Fruit fly (Drosophila melanogaster) whole organism, embryonic: ENCODE measurements around the gene nAChRalpha3.

Experiments used
- Ada2b ChIP-seq: fragments of 200-800 bp; sonication (Bioruptor generic); IDR thresholded peaks from 2 replicates; pipeline ENCODE4 v1.3.6; 2022; ENCODE audit warnings: missing biosample characterization, missing genetic modification characterization
- BtbVII ChIP-seq: fragments of 200-800 bp; sonication (Bioruptor generic); optimal IDR thresholded peaks from 3 replicates; lab custom pipeline; 2017; ENCODE audit warnings: missing biosample characterization, mild to moderate bottlenecking, missing genetic modification characterization
- CG10147 ChIP-seq: fragments of 200-800 bp; sonication (Bioruptor generic); optimal IDR thresholded peaks from 2 replicates; lab custom pipeline; 2019; ENCODE audit warnings: missing biosample characterization, mild to moderate bottlenecking, missing genetic modification characterization, moderate library complexity
- CG10209 ChIP-seq: fragments of 200-800 bp; sonication (Bioruptor generic); optimal IDR thresholded peaks from 3 replicates; lab custom pipeline; 2017; ENCODE audit warnings: missing biosample characterization, mild to moderate bottlenecking, missing genetic modification characterization, missing genetic modification reagents
- CG10543 ChIP-seq: fragments of 200-800 bp; sonication (Bioruptor generic); optimal IDR thresholded peaks from 3 replicates; lab custom pipeline; 2017; ENCODE audit warnings: missing biosample characterization, mild to moderate bottlenecking, missing genetic modification characterization, moderate library complexity
- CG11398 ChIP-seq: fragments of 200-800 bp; sonication (Bioruptor generic); optimal IDR thresholded peaks from 2 replicates; lab custom pipeline; 2016; ENCODE audit warnings: missing biosample characterization, missing genetic modification characterization
- CG11696 ChIP-seq: fragments of 200-800 bp; sonication (Bioruptor generic); IDR thresholded peaks from 2 replicates; pipeline ENCODE4 v1.3.6; 2022; ENCODE audit warnings: missing biosample characterization, missing genetic modification characterization
- CG13123 ChIP-seq: fragments of 200-800 bp; sonication (Bioruptor generic); optimal IDR thresholded peaks from 2 replicates; lab custom pipeline; 2016; ENCODE audit warnings: missing biosample characterization, missing genetic modification characterization
- CG13624 ChIP-seq: fragments of 200-800 bp; sonication (Bioruptor generic); optimal IDR thresholded peaks from 2 replicates; lab custom pipeline; 2016; ENCODE audit warnings: missing biosample characterization, missing genetic modification characterization
- CG15696 ChIP-seq: fragments of 200-800 bp; sonication (Bioruptor generic); optimal IDR thresholded peaks from 2 replicates; lab custom pipeline; 2019; ENCODE audit warnings: missing biosample characterization, mild to moderate bottlenecking, missing genetic modification characterization, moderate library complexity
- CG16815 ChIP-seq: fragments of 200-800 bp; sonication (Bioruptor generic); optimal IDR thresholded peaks from 3 replicates; lab custom pipeline; 2017; ENCODE audit warnings: missing biosample characterization, mild to moderate bottlenecking, missing genetic modification characterization
- CG17568 ChIP-seq: fragments of 200-800 bp; sonication (Bioruptor generic); optimal IDR thresholded peaks from 2 replicates; lab custom pipeline; 2018; ENCODE audit warnings: missing biosample characterization, mild to moderate bottlenecking, missing genetic modification characterization, moderate library complexity
- CG2120 ChIP-seq: fragments of 200-800 bp; sonication (Bioruptor generic); optimal IDR thresholded peaks from 3 replicates; lab custom pipeline; 2016; ENCODE audit warnings: missing biosample characterization, missing genetic modification characterization
- CG3726 ChIP-seq: fragments of 200-800 bp; sonication (Bioruptor generic); IDR thresholded peaks from 3 replicates; pipeline ENCODE4, ENCODE4 v1.3.6; 2022; ENCODE audit warnings: missing biosample characterization, missing genetic modification characterization
- CG4854 ChIP-seq: fragments of 200-800 bp; sonication (Bioruptor generic); optimal IDR thresholded peaks from 2 replicates; lab custom pipeline; 2016; ENCODE audit warnings: missing biosample characterization, missing genetic modification characterization, inconsistent platforms
- CG7271 ChIP-seq: fragments of 200-800 bp; sonication (Bioruptor generic); optimal IDR thresholded peaks from 2 replicates; lab custom pipeline; 2018; ENCODE audit warnings: missing biosample characterization, mild to moderate bottlenecking, missing genetic modification characterization, moderate library complexity
- CG7556 ChIP-seq: fragments of 200-800 bp; sonication (Bioruptor generic); optimal IDR thresholded peaks from 2 replicates; lab custom pipeline; 2017; ENCODE audit warnings: missing biosample characterization, mild to moderate bottlenecking, missing genetic modification characterization
- Chrac-16 ChIP-seq: fragments of 200-800 bp; sonication (Bioruptor generic); optimal IDR thresholded peaks from 3 replicates; lab custom pipeline; 2016; ENCODE audit warnings: missing biosample characterization, missing genetic modification characterization
- Dip2 ChIP-seq: fragments of 200-800 bp; sonication (Bioruptor generic); IDR thresholded peaks from 2 replicates; pipeline ENCODE4 v1.3.6; 2022; ENCODE audit warnings: missing biosample characterization, missing genetic modification characterization
- Eip74EF ChIP-seq, 2 experiments: fragments of 200-800 bp in 1 of 2; fragments of >200 bp in 1 of 2; sonication (Bioruptor generic) in 1 of 2; optimal IDR thresholded peaks; 2 replicates each; lab custom pipeline; 2017 to 2019; ENCODE audit warnings: missing biosample characterization in 2 of 2, missing genetic modification characterization in 2 of 2, mild to moderate bottlenecking in 1 of 2, moderate library complexity in 1 of 2
- Hr3 ChIP-seq: fragments of 200-800 bp; sonication (Bioruptor generic); optimal IDR thresholded peaks from 3 replicates; lab custom pipeline; 2016; ENCODE audit warnings: missing biosample characterization, missing genetic modification characterization
- Hr78 ChIP-seq, 2 experiments: fragments of 200-800 bp in 1 of 2; fragments of >200 bp in 1 of 2; sonication (Bioruptor generic) in 1 of 2; optimal IDR thresholded peaks; 2 replicates each; lab custom pipeline; 2017 to 2019; ENCODE audit warnings: missing biosample characterization in 2 of 2, missing genetic modification characterization in 2 of 2, mild to moderate bottlenecking in 1 of 2, moderate library complexity in 1 of 2
- Jarid2 ChIP-seq: fragments of 200-800 bp; sonication (Bioruptor generic); optimal IDR thresholded peaks from 3 replicates; lab custom pipeline; 2017; ENCODE audit warnings: mild to moderate bottlenecking, missing biosample characterization, missing genetic modification reagents, missing genetic modification characterization
- Kr ChIP-seq: fragments of 200-800 bp; sonication (Bioruptor generic); optimal IDR thresholded peaks from 2 replicates; lab custom pipeline; 2017; ENCODE audit warnings: missing biosample characterization, mild to moderate bottlenecking, missing genetic modification characterization
- Lpt ChIP-seq: fragments of >200 bp; optimal IDR thresholded peaks from 2 replicates; lab custom pipeline; 2018; ENCODE audit warnings: missing biosample characterization, missing genetic modification characterization
- Oaz ChIP-seq: fragments of 200-800 bp; sonication (Bioruptor generic); IDR thresholded peaks from 2 replicates; pipeline ENCODE4 v1.3.6; 2022; ENCODE audit warnings: missing biosample characterization, missing genetic modification characterization
- Pdp1 ChIP-seq, 2 experiments: fragments of 200-800 bp; sonication (Bioruptor generic); optimal IDR thresholded peaks; 3 replicates each; lab custom pipeline; 2016; ENCODE audit warnings: missing biosample characterization in 2 of 2, missing genetic modification characterization in 2 of 2, mild to moderate bottlenecking in 1 of 2, moderate library complexity in 1 of 2
- Taf1 ChIP-seq: fragments of 200-800 bp; sonication (Bioruptor generic); IDR thresholded peaks from 2 replicates; pipeline ENCODE4 v1.3.6; 2022; ENCODE audit warnings: missing biosample characterization, missing genetic modification characterization
- YL-1 ChIP-seq: fragments of 200-800 bp; sonication (Bioruptor generic); optimal IDR thresholded peaks from 3 replicates; lab custom pipeline; 2017; ENCODE audit warnings: missing biosample characterization, mild to moderate bottlenecking, missing genetic modification characterization
- bab2 ChIP-seq: fragments of 200-800 bp; sonication (Bioruptor generic); optimal IDR thresholded peaks from 2 replicates; lab custom pipeline; 2016; ENCODE audit warnings: missing biosample characterization, missing genetic modification characterization
- bigmax ChIP-seq: fragments of 200-800 bp; sonication (Bioruptor generic); optimal IDR thresholded peaks from 2 replicates; lab custom pipeline; 2018; ENCODE audit warnings: missing biosample characterization, mild to moderate bottlenecking, missing genetic modification characterization
- caup ChIP-seq: fragments of 200-800 bp; sonication (Bioruptor generic); optimal IDR thresholded peaks from 3 replicates; lab custom pipeline; 2017; ENCODE audit warnings: missing biosample characterization, mild to moderate bottlenecking, missing genetic modification characterization, moderate library complexity; ENCODE audit not compliant: severe bottlenecking
- ci ChIP-seq: fragments of 200-800 bp; sonication (Bioruptor generic); IDR thresholded peaks from 3 replicates; pipeline ENCODE4 v1.3.6; 2022; ENCODE audit warnings: missing biosample characterization, missing genetic modification characterization
- crc ChIP-seq: fragments of 200-800 bp; sonication (Bioruptor generic); optimal IDR thresholded peaks from 2 replicates; lab custom pipeline; 2016; ENCODE audit warnings: missing biosample characterization, missing genetic modification characterization
- cwo ChIP-seq: fragments of 200-800 bp; sonication (Bioruptor generic); optimal IDR thresholded peaks from 3 replicates; lab custom pipeline; 2017; ENCODE audit warnings: missing biosample characterization, missing genetic modification characterization, mild to moderate bottlenecking, moderate library complexity, missing genetic modification reagents
- ewg ChIP-seq: fragments of 200-800 bp; sonication (Bioruptor generic); optimal IDR thresholded peaks from 3 replicates; lab custom pipeline; 2017; ENCODE audit warnings: mild to moderate bottlenecking, missing biosample characterization, missing genetic modification reagents, missing genetic modification characterization
- fd64A ChIP-seq: fragments of 200-800 bp; sonication (Bioruptor generic); optimal IDR thresholded peaks from 3 replicates; lab custom pipeline; 2018; ENCODE audit warnings: missing biosample characterization, mild to moderate bottlenecking, missing genetic modification characterization
- gcm2 ChIP-seq: fragments of 200-800 bp; sonication (Bioruptor generic); optimal IDR thresholded peaks from 2 replicates; lab custom pipeline; 2016; ENCODE audit warnings: missing biosample characterization, missing genetic modification characterization
- gsb-n ChIP-seq: fragments of 200-800 bp; sonication (Bioruptor generic); optimal IDR thresholded peaks from 3 replicates; lab custom pipeline; 2018; ENCODE audit warnings: missing biosample characterization, mild to moderate bottlenecking, missing genetic modification characterization
- gt ChIP-seq: fragments of 200-800 bp; sonication (Bioruptor generic); IDR thresholded peaks from 2 replicates; pipeline ENCODE4 v1.3.6; 2022; ENCODE audit warnings: missing biosample characterization, missing genetic modification characterization
- jigr1 ChIP-seq: fragments of 200-800 bp; sonication (Bioruptor generic); IDR thresholded peaks from 3 replicates; pipeline ENCODE4 v1.3.6; 2022; ENCODE audit warnings: missing biosample characterization, missing genetic modification characterization
- pan ChIP-seq, 4 experiments: fragments of >200 bp in 3 of 4; fragments of 200-800 bp in 1 of 4; sonication (Bioruptor generic) in 1 of 4; optimal IDR thresholded peaks in 3 of 4; IDR thresholded peaks in 1 of 4; 2 replicates each; pipeline versions ENCODE4 v1.3.6 to Lab custom; 2017 to 2022; ENCODE audit warnings: missing biosample characterization in 2 of 4, missing genetic modification characterization in 2 of 4, mixed read lengths in 1 of 4
- pb ChIP-seq: fragments of 200-800 bp; sonication (Bioruptor generic); optimal IDR thresholded peaks from 3 replicates; lab custom pipeline; 2016; ENCODE audit warnings: missing biosample characterization, missing genetic modification characterization
- peb ChIP-seq: fragments of 200-800 bp; sonication (Bioruptor generic); IDR thresholded peaks from 2 replicates; pipeline ENCODE4 v1.3.6; 2022; ENCODE audit warnings: missing biosample characterization, missing genetic modification characterization
- repo ChIP-seq: fragments of 200-800 bp; sonication (Bioruptor generic); optimal IDR thresholded peaks from 2 replicates; lab custom pipeline; 2016; ENCODE audit warnings: missing biosample characterization, missing genetic modification characterization
- ro ChIP-seq: fragments of 200-800 bp; sonication (Bioruptor generic); IDR thresholded peaks from 2 replicates; pipeline ENCODE4 v1.3.6; 2022; ENCODE audit warnings: missing biosample characterization, missing genetic modification characterization
- run ChIP-seq: fragments of 200-800 bp; sonication (Bioruptor generic); optimal IDR thresholded peaks from 3 replicates; lab custom pipeline; 2018; ENCODE audit warnings: missing biosample characterization, mild to moderate bottlenecking, missing genetic modification characterization
- sisA ChIP-seq: fragments of 200-800 bp; sonication (Bioruptor generic); IDR thresholded peaks from 2 replicates; pipeline ENCODE4 v1.3.6; 2022; ENCODE audit warnings: missing biosample characterization, missing genetic modification characterization
- unc-4 ChIP-seq: fragments of 200-800 bp; sonication (Bioruptor generic); IDR thresholded peaks from 2 replicates; pipeline ENCODE4 v1.3.6; 2022; ENCODE audit warnings: missing biosample characterization, missing genetic modification characterization; ENCODE audit not compliant: partially characterized antibody
- vnd ChIP-seq: fragments of 200-800 bp; sonication (Bioruptor generic); IDR thresholded peaks from 3 replicates; pipeline ENCODE4 v1.3.6; 2022; ENCODE audit warnings: missing biosample characterization, missing genetic modification characterization; ENCODE audit not compliant: partially characterized antibody

Gene nAChRalpha3

DNA sequence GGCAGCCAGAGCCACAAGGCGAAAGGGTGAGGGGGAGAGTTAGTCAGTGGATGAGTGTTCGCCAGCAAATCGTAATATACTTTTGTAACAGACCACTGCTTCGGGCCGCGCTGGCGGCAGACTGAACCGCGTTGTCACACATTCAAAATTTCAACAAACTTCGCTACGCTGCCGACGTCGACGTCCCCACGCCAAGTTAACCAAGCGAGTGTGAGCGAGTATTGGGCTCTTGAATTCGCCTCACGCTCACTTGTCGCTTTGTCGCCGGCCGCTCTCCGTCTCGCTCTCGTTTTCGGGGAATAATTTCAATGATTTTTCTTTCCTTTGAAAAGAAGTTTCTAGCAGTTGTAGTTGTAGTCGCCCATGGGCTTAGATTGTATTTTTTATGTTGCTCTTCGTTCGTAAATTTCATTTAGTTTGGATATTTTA, 44.6 kb upstream of the nAChRalpha3 start, which contains the start of gene lawc (continued):
- TF ChIP-seq Oaz = no peak
- TF ChIP-seq ci (GFP tag; lab: Robert Waterston, UW) = peak; percentile 91
- no peak for TF ChIP-seq Eip74EF (GFP tag; optimal IDR thresholded peaks at IDR 0.05; lab: Kevin White, UChicago)
- no peak for TF ChIP-seq CG3726
- TF ChIP-seq BtbVII (GFP tag; lab: Kevin White, UChicago) = peak; percentile 66
- TF ChIP-seq ro = no peak
- TF ChIP-seq pb (GFP tag; lab: Kevin White, UChicago) = no peak
- peak; percentile 70 for TF ChIP-seq caup (GFP tag; lab: Kevin White, UChicago)
- TF ChIP-seq cwo (GFP tag; lab: Kevin White, UChicago) = peak; percentile 54
- TF ChIP-seq pan (optimal IDR thresholded peaks at IDR 0.05; lab: Kevin White, UChicago) = no peak
- TF ChIP-seq pan (GFP tag; optimal IDR thresholded peaks at IDR 0.05 in 1 of 2, IDR thresholded peaks at IDR 0.05 in 1 of 2) = no peak
- no peak for TF ChIP-seq CG16815 (GFP tag; lab: Kevin White, UChicago)
- TF ChIP-seq CG4854 (GFP tag; lab: Kevin White, UChicago) = no peak
- TF ChIP-seq gt (GFP tag; lab: Robert Waterston, UW) = no peak
- no peak for TF ChIP-seq repo (GFP tag; lab: Kevin White, UChicago)
- no peak for TF ChIP-seq run
- peak; percentile 57 for TF ChIP-seq CG17568 (GFP tag; lab: Kevin White, UChicago)
- no peak for TF ChIP-seq Hr3 (GFP tag; lab: Kevin White, UChicago)
- TF ChIP-seq CG13624 = peak; percentile 36
- no peak for TF ChIP-seq CG15696
- peak; percentile 72 for TF ChIP-seq CG10147 (GFP tag; lab: Kevin White, UChicago)
- TF ChIP-seq Ada2b = no peak
- peak; percentile 29; the same call in 1 of the 2 replicates for TF ChIP-seq Taf1 (GFP tag; lab: Robert Waterston, UW)
- TF ChIP-seq gcm2 (GFP tag; lab: Kevin White, UChicago) = no peak
- 0 out of 2 replicates have a peak, but pooled peaks have one; percentile 18 for TF ChIP-seq CG11696 (GFP tag; lab: Robert Waterston, UW)
- TF ChIP-seq peb (GFP tag; lab: Robert Waterston, UW) = 0 out of 2 replicates have a peak, but pooled peaks have one; percentile 12
- peak; percentile 82 for TF ChIP-seq Jarid2
- TF ChIP-seq bab2 = no peak
- TF ChIP-seq YL-1 (GFP tag; lab: Kevin White, UChicago) = peak; percentile 36
- no peak for TF ChIP-seq sisA (GFP tag; lab: Robert Waterston, UW)
- no peak for TF ChIP-seq crc (GFP tag; lab: Kevin White, UChicago)
- TF ChIP-seq fd64A (GFP tag; lab: Kevin White, UChicago) = peak; percentile 35
- TF ChIP-seq bigmax = no peak
- no peak for TF ChIP-seq Kr (GFP tag; lab: Kevin White, UChicago)
- TF ChIP-seq CG7556 (GFP tag; lab: Kevin White, UChicago) = peak; percentile 9
- no peak for TF ChIP-seq vnd (GFP tag; lab: Robert Waterston, UW)
- no peak for TF ChIP-seq gsb-n (tag; lab: Kevin White, UChicago)
- no peak for TF ChIP-seq CG11398 (GFP tag; lab: Kevin White, UChicago)
- TF ChIP-seq Dip2 (GFP tag; lab: Robert Waterston, UW) = no peak
- no peak for TF ChIP-seq Lpt (GFP tag; lab: Kevin White, UChicago)
- TF ChIP-seq CG7271 (tag; lab: Kevin White, UChicago) = no peak
- peak; percentile 38; the same call in 1 of the 2 replicates for TF ChIP-seq unc-4 (GFP tag; lab: Robert Waterston, UW)
- TF ChIP-seq CG2120 (GFP tag; lab: Kevin White, UChicago) = peak; percentile 5
- TF ChIP-seq Chrac-16 (GFP tag; lab: Kevin White, UChicago) = no peak
- TF ChIP-seq Pdp1 (GFP tag; optimal IDR thresholded peaks at IDR 0.05; lab: Kevin White, UChicago) = peak in 1 of 2 experiments; percentile 49
- TF ChIP-seq Hr78 (GFP tag; optimal IDR thresholded peaks at IDR 0.05; lab: Kevin White, UChicago) = no peak
- no peak for TF ChIP-seq ewg
- TF ChIP-seq jigr1 (GFP tag; lab: Robert Waterston, UW) = no peak
- TF ChIP-seq CG10209 = no peak
- TF ChIP-seq CG13123 = no peak
- peak; percentile 85 for TF ChIP-seq CG10543 (GFP tag; lab: Kevin White, UChicago)
